Fruit fly (Drosophila melanogaster) whole organism, embryonic: ENCODE data around the gene IntS10.

Source experiments
- CG10267 ChIP-seq: fragments of 200-800 bp; sonication (Bioruptor generic); optimal IDR thresholded peaks from 2 replicates; lab custom pipeline; 2018; ENCODE audit warnings: missing biosample characterization, mild to moderate bottlenecking, missing genetic modification characterization, moderate library complexity
- CG11247 ChIP-seq: fragments of 200-800 bp; sonication (Bioruptor generic); IDR thresholded peaks from 2 replicates; pipeline ENCODE4 v1.3.6; 2022; ENCODE audit warnings: missing biosample characterization, missing genetic modification characterization
- CG12236 ChIP-seq: fragments of 200-800 bp; sonication (Bioruptor generic); optimal IDR thresholded peaks from 2 replicates; lab custom pipeline; 2016; ENCODE audit warnings: missing biosample characterization, missing genetic modification characterization
- CG13624 ChIP-seq: fragments of 200-800 bp; sonication (Bioruptor generic); optimal IDR thresholded peaks from 2 replicates; lab custom pipeline; 2016; ENCODE audit warnings: missing biosample characterization, missing genetic modification characterization
- CG1602 ChIP-seq: fragments of 200-800 bp; sonication (Bioruptor generic); optimal IDR thresholded peaks from 3 replicates; lab custom pipeline; 2016; ENCODE audit warnings: missing biosample characterization, missing genetic modification characterization
- CG16815 ChIP-seq: fragments of 200-800 bp; sonication (Bioruptor generic); optimal IDR thresholded peaks from 3 replicates; lab custom pipeline; 2017; ENCODE audit warnings: missing biosample characterization, mild to moderate bottlenecking, missing genetic modification characterization
- CG17385 ChIP-seq: fragments of 200-800 bp; sonication (Bioruptor generic); optimal IDR thresholded peaks from 3 replicates; lab custom pipeline; 2018; ENCODE audit warnings: missing biosample characterization, mild to moderate bottlenecking, missing genetic modification characterization
- CG1832 ChIP-seq: fragments of 200-800 bp; sonication (Bioruptor generic); optimal IDR thresholded peaks from 2 replicates; lab custom pipeline; 2017; ENCODE audit warnings: missing biosample characterization, mild to moderate bottlenecking, missing genetic modification characterization, inconsistent platforms
- CG18476 ChIP-seq: fragments of 200-800 bp; sonication (Bioruptor generic); optimal IDR thresholded peaks from 2 replicates; lab custom pipeline; 2016; ENCODE audit warnings: missing biosample characterization, mild to moderate bottlenecking, missing genetic modification characterization
- CG2199 ChIP-seq: fragments of 200-800 bp; sonication (Bioruptor generic); IDR thresholded peaks from 3 replicates; pipeline ENCODE4 v1.3.6; 2022; ENCODE audit warnings: missing biosample characterization, missing genetic modification characterization
- CG30020 ChIP-seq: fragments of 200-800 bp; optimal IDR thresholded peaks from 2 replicates; lab custom pipeline; 2019; ENCODE audit warnings: missing biosample characterization, mild to moderate bottlenecking, missing genetic modification characterization, moderate library complexity
- CG31224 ChIP-seq: fragments of 200-800 bp; sonication (Bioruptor generic); IDR thresholded peaks from 2 replicates; pipeline ENCODE4 v1.3.6; 2022; ENCODE audit warnings: missing biosample characterization, missing genetic modification characterization
- CG31441 ChIP-seq: fragments of 200-800 bp; sonication (Bioruptor generic); IDR thresholded peaks from 2 replicates; pipeline ENCODE4 v1.3.6; 2022; ENCODE audit warnings: missing biosample characterization, missing genetic modification characterization
- CG3726 ChIP-seq: fragments of 200-800 bp; sonication (Bioruptor generic); IDR thresholded peaks from 3 replicates; pipeline ENCODE4, ENCODE4 v1.3.6; 2022; ENCODE audit warnings: missing biosample characterization, missing genetic modification characterization
- CG4328 ChIP-seq: fragments of 200-800 bp; sonication (Bioruptor generic); optimal IDR thresholded peaks from 3 replicates; lab custom pipeline; 2017; ENCODE audit warnings: missing biosample characterization, missing genetic modification reagents, missing genetic modification characterization
- CG4404 ChIP-seq: fragments of 200-800 bp; sonication (Bioruptor generic); IDR thresholded peaks from 2 replicates; pipeline ENCODE4 v1.3.6; 2022; ENCODE audit warnings: missing biosample characterization, missing genetic modification characterization
- CG4820 ChIP-seq: fragments of 200-800 bp; sonication (Bioruptor generic); optimal IDR thresholded peaks from 3 replicates; lab custom pipeline; 2016; ENCODE audit warnings: missing biosample characterization, missing genetic modification characterization
- CG5180 ChIP-seq: fragments of 200-800 bp; sonication (Bioruptor generic); optimal IDR thresholded peaks from 3 replicates; lab custom pipeline; 2017; ENCODE audit warnings: missing biosample characterization, missing genetic modification characterization, mild to moderate bottlenecking, moderate library complexity, missing genetic modification reagents
- CG6791 ChIP-seq: fragments of 200-800 bp; sonication (Bioruptor generic); IDR thresholded peaks from 3 replicates; pipeline ENCODE4 v1.3.6; 2022; ENCODE audit warnings: missing biosample characterization, missing genetic modification characterization; ENCODE audit not compliant: partially characterized antibody
- CHES-1-like ChIP-seq: fragments of 200-800 bp; sonication (Bioruptor generic); optimal IDR thresholded peaks from 2 replicates; lab custom pipeline; 2016; ENCODE audit warnings: missing biosample characterization, missing genetic modification characterization
- D19A ChIP-seq: fragments of 200-800 bp; optimal IDR thresholded peaks from 3 replicates; lab custom pipeline; 2019; ENCODE audit warnings: missing biosample characterization, mild to moderate bottlenecking, missing genetic modification characterization, moderate library complexity
- Doc2 ChIP-seq: fragments of 200-800 bp; sonication (Bioruptor generic); IDR thresholded peaks from 2 replicates; pipeline ENCODE4 v1.3.6; 2022; ENCODE audit warnings: missing biosample characterization, missing genetic modification characterization
- HLHmδ ChIP-seq: fragments of 200-800 bp; sonication (Bioruptor generic); optimal IDR thresholded peaks from 2 replicates; lab custom pipeline; 2018; ENCODE audit warnings: missing biosample characterization, mild to moderate bottlenecking, missing genetic modification characterization, moderate library complexity
- Kr ChIP-seq: fragments of 200-800 bp; sonication (Bioruptor generic); optimal IDR thresholded peaks from 2 replicates; lab custom pipeline; 2017; ENCODE audit warnings: missing biosample characterization, mild to moderate bottlenecking, missing genetic modification characterization
- Lim3 ChIP-seq: fragments of 200-800 bp; sonication (Bioruptor generic); IDR thresholded peaks from 2 replicates; pipeline ENCODE4 v1.3.6; 2022; ENCODE audit warnings: missing biosample characterization, missing genetic modification characterization
- NC2α ChIP-seq: fragments of 200-800 bp; sonication (Bioruptor generic); optimal IDR thresholded peaks from 2 replicates; lab custom pipeline; 2016; ENCODE audit warnings: missing biosample characterization, missing genetic modification characterization
- Nf-YA ChIP-seq: fragments of 200-800 bp; sonication (Bioruptor generic); IDR thresholded peaks from 2 replicates; pipeline ENCODE4 v1.3.6; 2022; ENCODE audit warnings: missing biosample characterization, missing genetic modification characterization
- Oaz ChIP-seq: fragments of 200-800 bp; sonication (Bioruptor generic); IDR thresholded peaks from 2 replicates; pipeline ENCODE4 v1.3.6; 2022; ENCODE audit warnings: missing biosample characterization, missing genetic modification characterization
- Six4 ChIP-seq: fragments of 200-800 bp; sonication (Bioruptor generic); optimal IDR thresholded peaks from 2 replicates; lab custom pipeline; 2016; ENCODE audit warnings: missing biosample characterization, missing genetic modification characterization
- TFAM ChIP-seq: fragments of 200-800 bp; sonication (Bioruptor generic); optimal IDR thresholded peaks from 2 replicates; lab custom pipeline; 2017; ENCODE audit warnings: missing biosample characterization, missing genetic modification characterization, inconsistent platforms
- YL-1 ChIP-seq: fragments of 200-800 bp; sonication (Bioruptor generic); optimal IDR thresholded peaks from 3 replicates; lab custom pipeline; 2017; ENCODE audit warnings: missing biosample characterization, mild to moderate bottlenecking, missing genetic modification characterization
- ac ChIP-seq: fragments of 200-800 bp; sonication (Bioruptor generic); optimal IDR thresholded peaks from 3 replicates; lab custom pipeline; 2017; ENCODE audit warnings: missing biosample characterization, mild to moderate bottlenecking, missing genetic modification characterization
- ara ChIP-seq: fragments of 200-800 bp; sonication (Bioruptor generic); IDR thresholded peaks from 2 replicates; pipeline ENCODE4 v1.3.6; 2022; ENCODE audit warnings: missing biosample characterization, missing genetic modification characterization
- br ChIP-seq: fragments of >200 bp; optimal IDR thresholded peaks from 2 replicates; lab custom pipeline; 2017
- bsh ChIP-seq, 2 experiments: fragments of 200-800 bp; sonication (Bioruptor generic); optimal IDR thresholded peaks; 2 replicates each; lab custom pipeline; 2017 to 2018; ENCODE audit warnings: mild to moderate bottlenecking in 2 of 2, missing biosample characterization in 2 of 2, missing genetic modification characterization in 2 of 2, moderate library complexity in 1 of 2
- crc ChIP-seq: fragments of 200-800 bp; sonication (Bioruptor generic); optimal IDR thresholded peaks from 2 replicates; lab custom pipeline; 2016; ENCODE audit warnings: missing biosample characterization, missing genetic modification characterization
- disco-r ChIP-seq: fragments of 200-800 bp; sonication (Bioruptor generic); optimal IDR thresholded peaks from 2 replicates; lab custom pipeline; 2016; ENCODE audit warnings: missing biosample characterization, missing genetic modification characterization
- dmrt11E ChIP-seq: fragments of 200-800 bp; sonication (Bioruptor generic); optimal IDR thresholded peaks from 3 replicates; lab custom pipeline; 2018; ENCODE audit warnings: missing biosample characterization, mild to moderate bottlenecking, missing genetic modification characterization, moderate library complexity
- gcm2 ChIP-seq: fragments of 200-800 bp; sonication (Bioruptor generic); optimal IDR thresholded peaks from 2 replicates; lab custom pipeline; 2016; ENCODE audit warnings: missing biosample characterization, missing genetic modification characterization
- grn ChIP-seq: fragments of 200-800 bp; sonication (Bioruptor generic); optimal IDR thresholded peaks from 3 replicates; lab custom pipeline; 2017; ENCODE audit warnings: missing biosample characterization, missing genetic modification characterization
- hbn ChIP-seq: fragments of 200-800 bp; sonication (Bioruptor generic); IDR thresholded peaks from 2 replicates; pipeline ENCODE4 v1.3.6; 2022; ENCODE audit warnings: missing biosample characterization, missing genetic modification characterization; ENCODE audit not compliant: partially characterized antibody
- inv ChIP-seq: fragments of 200-800 bp; sonication (Bioruptor generic); IDR thresholded peaks from 2 replicates; pipeline ENCODE4 v1.3.6; 2022; ENCODE audit warnings: missing biosample characterization, missing genetic modification characterization; ENCODE audit not compliant: partially characterized antibody
- jing ChIP-seq: fragments of 200-800 bp; sonication (Bioruptor generic); optimal IDR thresholded peaks from 2 replicates; lab custom pipeline; 2018; ENCODE audit warnings: missing biosample characterization, mild to moderate bottlenecking, missing genetic modification characterization
- klu ChIP-seq: fragments of 200-800 bp; sonication (Bioruptor generic); IDR thresholded peaks from 2 replicates; pipeline ENCODE4 v1.3.6; 2022; ENCODE audit warnings: missing biosample characterization, missing genetic modification characterization
- nom ChIP-seq: fragments of 200-800 bp; sonication (Bioruptor generic); optimal IDR thresholded peaks from 2 replicates; lab custom pipeline; 2017; ENCODE audit warnings: missing biosample characterization, missing genetic modification characterization, mild to moderate bottlenecking, moderate library complexity, missing genetic modification reagents
- rib ChIP-seq: fragments of 200-800 bp; sonication (Bioruptor generic); IDR thresholded peaks from 2 replicates; pipeline ENCODE4 v1.3.6; 2022; ENCODE audit warnings: missing biosample characterization, missing genetic modification characterization
- scrt ChIP-seq: fragments of 200-800 bp; sonication (Bioruptor generic); optimal IDR thresholded peaks from 2 replicates; lab custom pipeline; 2018; ENCODE audit warnings: missing biosample characterization, mild to moderate bottlenecking, missing genetic modification characterization, moderate library complexity
- sd ChIP-seq: fragments of 200-800 bp; sonication (Bioruptor generic); optimal IDR thresholded peaks from 3 replicates; lab custom pipeline; 2018; ENCODE audit warnings: missing biosample characterization, mild to moderate bottlenecking, missing genetic modification characterization, moderate library complexity
- seq ChIP-seq: fragments of 200-800 bp; sonication (Bioruptor generic); IDR thresholded peaks from 2 replicates; pipeline ENCODE4 v1.3.6; 2022; ENCODE audit warnings: missing biosample characterization, missing genetic modification characterization
- sim ChIP-seq: fragments of 200-800 bp; sonication (Bioruptor generic); IDR thresholded peaks from 2 replicates; pipeline ENCODE4 v1.3.6; 2022; ENCODE audit warnings: missing biosample characterization, missing genetic modification characterization
- yki ChIP-seq: fragments of >200 bp; optimal IDR thresholded peaks from 3 replicates; lab custom pipeline; 2018
- zen ChIP-seq: fragments of 200-800 bp; sonication (Bioruptor generic); optimal IDR thresholded peaks from 3 replicates; lab custom pipeline; 2018; ENCODE audit warnings: missing biosample characterization, mild to moderate bottlenecking, missing genetic modification characterization, moderate library complexity
- zf30C ChIP-seq: fragments of 200-800 bp; sonication (Bioruptor generic); optimal IDR thresholded peaks from 3 replicates; lab custom pipeline; 2018; ENCODE audit warnings: missing biosample characterization, mild to moderate bottlenecking, missing genetic modification characterization

Gene IntS10

DNA sequence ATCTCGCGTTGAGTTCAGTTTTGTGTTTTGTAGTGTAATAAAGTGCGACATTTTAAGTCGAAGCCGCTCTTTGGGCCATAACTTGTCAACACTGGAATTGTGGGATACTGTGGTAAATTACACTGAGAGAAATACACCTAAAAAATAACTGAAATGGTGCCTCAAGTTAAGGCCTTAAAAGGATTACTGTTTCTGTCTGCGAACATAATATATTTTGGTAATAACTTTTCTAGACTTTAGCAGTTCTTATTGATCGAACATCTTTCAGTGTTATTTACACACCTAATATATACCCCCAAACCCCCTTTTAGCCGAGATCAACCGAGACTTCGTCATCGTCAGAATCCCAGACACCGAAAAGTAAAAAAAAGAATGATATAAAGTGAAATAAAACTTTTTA lies 45.3 kb downstream of the IntS10 start (continued):
- TF ChIP-seq sd (tag; lab: Kevin White, UChicago) (no peak), ara (peak; percentile 64; the same call in 1 of the 2 replicates), CG4820 (GFP tag; lab: Kevin White, UChicago) (peak; percentile 34), CG4328 (no peak), rib (no peak), TFAM (GFP tag; lab: Kevin White, UChicago) (no peak), CG18476 (GFP tag; lab: Kevin White, UChicago) (no peak), CG4404 (GFP tag; lab: Robert Waterston, UW) (no peak), CG5180 (no peak), CHES-1-like (GFP tag; lab: Kevin White, UChicago) (peak; percentile 7), zen (no peak), CG3726 (GFP tag; lab: Robert Waterston, UW) (no peak), NC2α (GFP tag; lab: Kevin White, UChicago) (no peak), disco-r (GFP tag; lab: Kevin White, UChicago) (no peak), D19A (tag; lab: Kevin White, UChicago) (peak; percentile 42), YL-1 (GFP tag; lab: Kevin White, UChicago) (no peak), Nf-YA (no peak), CG10267 (tag; lab: Kevin White, UChicago) (peak; percentile 48), CG1832 (GFP tag; lab: Kevin White, UChicago) (no peak), hbn (GFP tag; lab: Robert Waterston, UW) (no peak), CG11247 (GFP tag; lab: Robert Waterston, UW) (0 out of 2 replicates have a peak, but pooled peaks have one; percentile 28), Doc2 (no peak), inv (GFP tag; lab: Robert Waterston, UW) (no peak), scrt (GFP tag; lab: Kevin White, UChicago) (no peak), Lim3 (GFP tag; lab: Robert Waterston, UW) (no peak), HLHmδ (GFP tag; lab: Kevin White, UChicago) (no peak), CG2199 (no peak), bsh (GFP tag; optimal IDR thresholded peaks at IDR 0.05; lab: Kevin White, UChicago) (peak in 1 of 2 experiments; percentile 76), seq (GFP tag; lab: Robert Waterston, UW) (no peak), Six4 (GFP tag; lab: Kevin White, UChicago) (peak; percentile 44), Oaz (GFP tag; lab: Robert Waterston, UW) (no peak), yki (lab: Kevin White, UChicago) (no peak), CG16815 (GFP tag; lab: Kevin White, UChicago) (peak; percentile 6), br (lab: Kevin White, UChicago) (no peak), dmrt11E (tag; lab: Kevin White, UChicago) (peak; percentile 62), jing (GFP tag; lab: Kevin White, UChicago) (peak; percentile 4), CG12236 (GFP tag; lab: Kevin White, UChicago) (no peak), klu (GFP tag; lab: Robert Waterston, UW) (no peak), gcm2 (GFP tag; lab: Kevin White, UChicago) (no peak), Kr (GFP tag; lab: Kevin White, UChicago) (no peak), CG6791 (GFP tag; lab: Robert Waterston, UW) (no peak), grn (GFP tag; lab: Kevin White, UChicago) (no peak), CG30020 (tag; lab: Kevin White, UChicago) (no peak), CG31224 (GFP tag; lab: Robert Waterston, UW) (no peak), zf30C (GFP tag; lab: Kevin White, UChicago) (peak; percentile 15), CG13624 (GFP tag; lab: Kevin White, UChicago) (no peak), crc (GFP tag; lab: Kevin White, UChicago) (no peak), ac (GFP tag; lab: Kevin White, UChicago) (no peak), nom (GFP tag; lab: Kevin White, UChicago) (no peak), CG1602 (GFP tag; lab: Kevin White, UChicago) (no peak), CG17385 (GFP tag; lab: Kevin White, UChicago) (peak; percentile 9), CG31441 (GFP tag; lab: Robert Waterston, UW) (peak; percentile 52), sim (GFP tag; lab: Robert Waterston, UW) (no peak)
